Worm (Caenorhabditis elegans) whole organism, early embryonic: ENCODE measurements around the gene D2045.7.

Source experiments
- flt-1 ChIP-seq: fragments of 200-800 bp; sonication (Bioruptor generic); IDR thresholded peaks from 2 replicates; pipeline ENCODE4 v1.3.6; 2022; ENCODE audit warnings: missing genetic modification characterization, missing compliant biosample characterization
- hmg-4 ChIP-seq: fragments of 200-800 bp; sonication (Bioruptor generic); optimal IDR thresholded peaks from 2 replicates; lab custom pipeline; 2018; ENCODE audit warnings: mild to moderate bottlenecking, missing genetic modification characterization, missing compliant biosample characterization

ce11 chrIII:10462935-10463548 is 16.2 kb upstream of the D2045.7 start:
- no peak for TF ChIP-seq flt-1 (GFP tag; lab: Robert Waterston, UW)
- no peak for TF ChIP-seq hmg-4 (GFP tag; lab: Kevin White, UChicago)
